Worm (Caenorhabditis elegans) whole organism, late embryonic: Measurements from ENCODE around the gene ech-1.1.
"Not testable (repeated sequence)": the region's sequence is repeated elsewhere in the genome, so short reads cannot be mapped to it uniquely, and the experiment has no call there.

Experiments used
- F13H6.1 ChIP-seq: sonication (generic microtip); optimal IDR thresholded peaks from 2 replicates; lab custom pipeline; 2016; ENCODE audit warnings: missing genetic modification characterization, missing compliant biosample characterization
- K02D7.2 ChIP-seq: sonication (generic microtip); optimal IDR thresholded peaks from 2 replicates; lab custom pipeline; 2017; ENCODE audit warnings: mild to moderate bottlenecking, missing genetic modification characterization, missing compliant biosample characterization
- ceh-14 ChIP-seq: sonication (generic microtip); optimal IDR thresholded peaks from 2 replicates; lab custom pipeline; 2016; ENCODE audit warnings: missing genotype, missing genetic modification characterization, missing compliant biosample characterization
- ceh-18 ChIP-seq: sonication (generic microtip); optimal IDR thresholded peaks from 2 replicates; lab custom pipeline; 2016; ENCODE audit warnings: missing genetic modification characterization, missing compliant biosample characterization
- ceh-2 ChIP-seq: sonication (generic microtip); optimal IDR thresholded peaks from 2 replicates; lab custom pipeline; 2016; ENCODE audit warnings: missing genotype, missing genetic modification characterization, missing compliant biosample characterization
- ceh-22 ChIP-seq: sonication (generic microtip); optimal IDR thresholded peaks from 2 replicates; lab custom pipeline; 2017; ENCODE audit warnings: missing biosample characterization, missing genetic modification characterization
- ceh-30 ChIP-seq: fragments of 150-350 bp; optimal IDR thresholded peaks from 2 replicates; lab custom pipeline; 2014; ENCODE audit warnings: missing biosample characterization, missing genetic modification characterization
- ceh-31 ChIP-seq: sonication (generic microtip); optimal IDR thresholded peaks from 2 replicates; lab custom pipeline; 2016; ENCODE audit warnings: missing genetic modification characterization, missing compliant biosample characterization
- ceh-34 ChIP-seq: sonication (generic microtip); optimal IDR thresholded peaks from 2 replicates; lab custom pipeline; 2016; ENCODE audit warnings: mild to moderate bottlenecking, missing genetic modification characterization, missing compliant biosample characterization
- ceh-6 ChIP-seq: fragments of 200-800 bp; sonication (Bioruptor generic); optimal IDR thresholded peaks from 2 replicates; lab custom pipeline; 2018; ENCODE audit warnings: mild to moderate bottlenecking, missing genetic modification characterization, missing compliant biosample characterization
- che-1 ChIP-seq: sonication (generic microtip); optimal IDR thresholded peaks from 2 replicates; lab custom pipeline; 2016; ENCODE audit warnings: mild to moderate bottlenecking, missing genetic modification characterization, missing compliant biosample characterization
- elt-2 ChIP-seq: sonication (generic microtip); optimal IDR thresholded peaks from 2 replicates; lab custom pipeline; 2016; ENCODE audit warnings: missing genetic modification reagents, missing genetic modification characterization, missing compliant biosample characterization
- elt-4 ChIP-seq: sonication (generic microtip); optimal IDR thresholded peaks from 2 replicates; lab custom pipeline; 2016; ENCODE audit warnings: missing genetic modification characterization, missing compliant biosample characterization
- eyg-1 ChIP-seq: sonication (generic microtip); optimal IDR thresholded peaks from 2 replicates; lab custom pipeline; 2016; ENCODE audit warnings: missing genotype, missing genetic modification characterization, missing compliant biosample characterization
- fkh-6 ChIP-seq: sonication (generic microtip); optimal IDR thresholded peaks from 2 replicates; lab custom pipeline; 2016; ENCODE audit warnings: missing genetic modification characterization, missing compliant biosample characterization
- gmeb-2 ChIP-seq: sonication (generic microtip); optimal IDR thresholded peaks from 2 replicates; lab custom pipeline; 2016; ENCODE audit warnings: missing genetic modification characterization, inconsistent platforms, missing compliant biosample characterization
- lin-11 ChIP-seq: fragments of 200-800 bp; sonication (Bioruptor generic); optimal IDR thresholded peaks from 2 replicates; lab custom pipeline; 2018; ENCODE audit warnings: mild to moderate bottlenecking, missing genetic modification characterization, missing compliant biosample characterization
- madf-2 ChIP-seq: sonication (generic microtip); optimal IDR thresholded peaks from 2 replicates; lab custom pipeline; 2017; ENCODE audit warnings: missing genetic modification characterization, missing compliant biosample characterization
- mec-3 ChIP-seq: sonication (generic microtip); optimal IDR thresholded peaks from 2 replicates; lab custom pipeline; 2016; ENCODE audit warnings: borderline replicate concordance, missing genetic modification characterization, missing compliant biosample characterization
- nfya-1 ChIP-seq: sonication (generic microtip); optimal IDR thresholded peaks from 2 replicates; lab custom pipeline; 2017; ENCODE audit warnings: missing genetic modification characterization, mild to moderate bottlenecking, missing compliant biosample characterization, antibody characterized with exemption, moderate library complexity
- nhr-11 ChIP-seq: fragments of 150-350 bp; optimal IDR thresholded peaks from 2 replicates; lab custom pipeline; 2014; ENCODE audit warnings: missing biosample characterization, missing genetic modification characterization
- pat-9 ChIP-seq: fragments of 200-800 bp; sonication (Bioruptor generic); optimal IDR thresholded peaks from 2 replicates; lab custom pipeline; 2018; ENCODE audit warnings: mild to moderate bottlenecking, missing genetic modification characterization, moderate library complexity, missing compliant biosample characterization
- pax-1 ChIP-seq: fragments of 150-350 bp; optimal IDR thresholded peaks from 2 replicates; lab custom pipeline; 2014; ENCODE audit warnings: missing biosample characterization, missing genetic modification characterization
- pha-4 ChIP-seq: fragments of 150-350 bp; optimal IDR thresholded peaks from 2 replicates; lab custom pipeline; 2018; ENCODE audit warnings: missing biosample characterization, missing genetic modification reagents, missing genetic modification characterization
- pqm-1 ChIP-seq: sonication (generic microtip); optimal IDR thresholded peaks from 2 replicates; lab custom pipeline; 2016; ENCODE audit warnings: missing genetic modification characterization, missing compliant biosample characterization
- pros-1 ChIP-seq: fragments of 150-350 bp; optimal IDR thresholded peaks from 2 replicates; lab custom pipeline; 2014; ENCODE audit warnings: missing biosample characterization, missing genetic modification reagents, missing genetic modification characterization
- ref-2 ChIP-seq: sonication (generic microtip); optimal IDR thresholded peaks from 2 replicates; lab custom pipeline; 2016; ENCODE audit warnings: missing genetic modification characterization, missing compliant biosample characterization
- sdc-2 ChIP-seq: sonication (generic microtip); optimal IDR thresholded peaks from 2 replicates; lab custom pipeline; 2016; ENCODE audit warnings: missing genotype, missing genetic modification characterization, missing compliant biosample characterization
- sox-2 ChIP-seq: fragments of 200-800 bp; sonication (Bioruptor generic); IDR thresholded peaks from 2 replicates; pipeline ENCODE4 v1.3.6; 2022; ENCODE audit warnings: missing genetic modification reagents, missing genetic modification characterization, missing compliant biosample characterization
- tbx-2 ChIP-seq: sonication (generic microtip); optimal IDR thresholded peaks from 2 replicates; lab custom pipeline; 2016; ENCODE audit warnings: missing genetic modification characterization, missing compliant biosample characterization
- ttx-3 ChIP-seq: sonication (generic microtip); optimal IDR thresholded peaks from 2 replicates; lab custom pipeline; 2016; ENCODE audit warnings: missing genetic modification reagents, missing genetic modification characterization, missing compliant biosample characterization
- unc-3 ChIP-seq, 2 experiments: fragments of 200-800 bp in 1 of 2; sonication (Bioruptor generic) in 1 of 2; sonication (generic microtip) in 1 of 2; conservative IDR thresholded peaks in 1 of 2; optimal IDR thresholded peaks in 1 of 2; 2 replicates each; pipeline versions ENCODE4 v1.3.6 to Lab custom; 2016 to 2022; ENCODE audit warnings: missing compliant biosample characterization in 2 of 2, missing genetic modification characterization in 2 of 2, missing genetic modification reagents in 1 of 2
- unc-42 ChIP-seq: sonication (generic microtip); optimal IDR thresholded peaks from 2 replicates; lab custom pipeline; 2016; ENCODE audit warnings: missing genotype, missing genetic modification characterization, missing compliant biosample characterization
- unc-55 ChIP-seq: sonication (generic microtip); optimal IDR thresholded peaks from 2 replicates; lab custom pipeline; 2017; ENCODE audit warnings: missing biosample characterization, missing genetic modification reagents, missing genetic modification characterization
- ztf-16 ChIP-seq: sonication (generic microtip); optimal IDR thresholded peaks from 2 replicates; lab custom pipeline; 2017; ENCODE audit warnings: missing genetic modification characterization, missing compliant biosample characterization

ech-1.1 gene

DNA sequence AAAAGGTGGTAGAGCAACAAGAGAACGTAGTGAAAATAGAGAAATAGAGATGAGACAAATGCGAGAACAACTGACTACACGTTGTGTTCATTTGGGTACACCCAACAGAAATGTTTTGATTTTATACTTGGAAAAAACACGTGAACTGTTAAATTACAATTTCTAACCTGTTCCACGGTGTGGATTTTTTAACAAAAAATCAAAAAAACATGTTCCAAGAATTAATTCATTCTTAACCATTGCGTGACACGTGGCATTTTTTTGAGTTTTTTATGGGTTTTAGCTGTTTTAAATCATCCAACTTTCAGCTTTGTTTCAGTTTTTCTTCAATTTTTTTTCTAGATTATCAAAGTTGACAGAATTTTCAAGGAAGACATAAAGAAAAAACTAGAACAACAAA, at the start of gene ech-1.1:
TSS of gene ech-1.1 (minus strand) at position 101 of the 400 bp plus-strand sequence.
- TF ChIP-seq ref-2 (tag; lab: Kevin White, UChicago); unc-42; nfya-1: not testable (repeated sequence)

DNA sequence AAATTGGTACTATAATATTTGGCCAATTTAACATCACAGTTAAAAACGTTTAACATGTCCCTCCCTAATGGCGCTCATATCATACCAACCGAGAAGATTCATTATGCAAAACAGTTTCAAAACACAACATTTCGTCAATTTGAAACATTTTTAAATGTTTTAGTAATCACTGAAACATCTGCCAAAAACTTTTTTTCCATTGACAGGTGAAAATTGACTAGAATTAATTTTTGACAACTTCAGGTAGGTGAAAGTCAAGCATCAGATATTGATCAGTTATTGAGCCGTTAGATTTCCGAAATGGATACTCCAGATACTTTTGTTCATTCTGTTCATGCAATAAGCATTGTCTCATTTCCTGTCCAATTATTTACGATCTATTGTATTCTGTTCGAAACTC, 45.6 kb upstream of the ech-1.1 start, which contains the start of gene srh-257:
TSS of gene srh-257 (plus strand) at position 301 of the 400 bp plus-strand sequence.
- TF ChIP-seq gmeb-2 (tag; lab: Kevin White, UChicago) (no peak), pqm-1 (tag; lab: Kevin White, UChicago) (no peak), ttx-3 (no peak)

DNA sequence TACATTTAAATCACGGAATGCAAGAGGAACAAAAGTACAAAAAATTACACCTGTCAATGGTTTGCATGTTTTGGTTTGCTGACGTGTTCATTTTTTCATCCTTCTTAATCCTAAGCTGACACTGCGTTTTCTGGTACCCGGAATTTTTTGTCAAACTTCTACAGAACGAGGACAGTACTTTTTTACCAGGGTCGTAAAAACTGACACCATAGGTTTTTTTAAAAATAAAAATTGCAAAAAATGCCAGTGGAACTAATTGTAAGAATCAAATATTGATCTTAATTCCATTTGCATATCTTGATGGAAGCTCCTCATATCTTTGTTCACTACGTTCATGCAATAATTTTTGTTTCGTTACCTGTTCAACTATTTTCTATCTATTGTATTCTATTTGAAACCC, 43.5 kb upstream of the ech-1.1 start, which contains the start of gene srh-258:
TSS of gene srh-258 (plus strand) at position 301 of the 400 bp plus-strand sequence.
- TF ChIP-seq eyg-1 (tag; lab: Kevin White, UChicago) (no peak), sox-2 (GFP tag; lab: Robert Waterston, UW) (no peak), unc-3 (GFP tag; conservative IDR thresholded peaks at IDR 0.05; lab: Robert Waterston, UW) (no peak), unc-3 (tag; optimal IDR thresholded peaks at IDR 0.05; lab: Kevin White, UChicago) (no peak), ceh-6 (GFP tag; lab: Kevin White, UChicago) (no peak), ceh-31 (tag; lab: Kevin White, UChicago) (no peak), ztf-16 (no peak), nhr-11 (tag; lab: Kevin White, UChicago) (no peak), che-1 (tag; lab: Kevin White, UChicago) (no peak), lin-11 (tag; lab: Kevin White, UChicago) (no peak), ceh-30 (tag; lab: Kevin White, UChicago) (no peak), pat-9 (tag; lab: Kevin White, UChicago) (no peak), ceh-22 (tag; lab: Kevin White, UChicago) (no peak), ceh-2 (tag; lab: Kevin White, UChicago) (no peak), sdc-2 (tag; lab: Kevin White, UChicago) (no peak), tbx-2 (tag; lab: Kevin White, UChicago) (no peak), ceh-34 (tag; lab: Kevin White, UChicago) (no peak), K02D7.2 (tag; lab: Kevin White, UChicago) (no peak)
- TF ChIP-seq, all 69 proteins: peak for 0

- TF ChIP-seq unc-55 (no peak), ceh-30 (tag; lab: Kevin White, UChicago) (no peak), nfya-1 (no peak), tbx-2 (tag; lab: Kevin White, UChicago) (no peak), ceh-22 (tag; lab: Kevin White, UChicago) (no peak), eyg-1 (tag; lab: Kevin White, UChicago) (no peak), elt-2 (tag; lab: Kevin White, UChicago) (no peak), F13H6.1 (tag; lab: Kevin White, UChicago) (no peak), ceh-18 (no peak), mec-3 (no peak), madf-2 (tag; lab: Kevin White, UChicago) (no peak), pros-1 (no peak), elt-4 (tag; lab: Kevin White, UChicago) (no peak), pqm-1 (tag; lab: Kevin White, UChicago) (no peak), fkh-6 (tag; lab: Kevin White, UChicago) (no peak), K02D7.2 (tag; lab: Kevin White, UChicago) (no peak), ceh-14 (tag; lab: Kevin White, UChicago) (no peak), pha-4 (tag; lab: Kevin White, UChicago) (no peak), pax-1 (tag; lab: Kevin White, UChicago) (no peak)
These were observed 40.6 kb upstream of the ech-1.1 start, which contains the start of gene fbxa-135 for ce11 chrV:15401856-15402314. TSS of gene fbxa-135 (plus strand) at chrV:15402264.
